Worm (Caenorhabditis elegans): ENCODE data around the gene str-208.

The str-208 gene

DNA sequence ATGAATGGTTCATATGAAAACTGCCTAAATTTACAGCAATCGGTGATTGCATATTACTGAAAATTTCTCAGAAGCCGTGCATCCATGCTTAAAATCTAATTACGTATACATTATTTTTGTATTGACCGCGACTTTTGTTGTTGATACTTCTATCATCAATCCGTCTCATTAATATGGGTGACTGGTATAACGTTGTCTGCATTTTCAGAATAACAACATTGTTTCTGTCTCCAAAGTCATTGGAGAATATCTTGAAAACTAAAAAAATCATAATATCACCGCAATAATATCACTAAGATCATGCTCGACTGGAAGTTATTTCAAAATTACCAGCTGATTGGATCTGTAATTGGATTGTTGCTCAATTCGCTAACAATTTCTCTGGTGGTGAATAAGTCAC, 5.2 kb upstream of the str-208 start, which contains the start of gene str-207:
Gene str-207, plus strand, starts transcription at position 301 of the 400 bp plus-strand sequence.
- no peak for TF ChIP-seq unc-39 (tag; optimal IDR thresholded peaks at IDR 0.05)
- TF ChIP-seq lin-38 (GFP tag; IDR thresholded peaks at IDR 0.05), result no peak
- no peak for TF ChIP-seq ceh-20 (GFP tag; IDR thresholded peaks at IDR 0.05)
- no peak for TF ChIP-seq T20F7.1 (GFP tag; optimal IDR thresholded peaks at IDR 0.05)
- TF ChIP-seq ctbp-1 (GFP tag; IDR thresholded peaks at IDR 0.05), result no peak
- TF ChIP-seq skn-1 (tag; optimal IDR thresholded peaks at IDR 0.05), result no peak
- TF ChIP-seq madf-9 (GFP tag; conservative IDR thresholded peaks at IDR 0.05), result no peak
- TF ChIP-seq nhr-102 (tag; optimal IDR thresholded peaks at IDR 0.05), result no peak
- TF ChIP-seq unc-130 (GFP tag; optimal IDR thresholded peaks at IDR 0.05), result no peak
- no peak for TF ChIP-seq snpc-1.2 (GFP tag; IDR thresholded peaks at IDR 0.05)
- no peak for TF ChIP-seq vab-7 (GFP tag; IDR thresholded peaks at IDR 0.05)
- TF ChIP-seq nhr-10 (tag; optimal IDR thresholded peaks at IDR 0.05), result no peak
- TF ChIP-seq jun-1 (tag; optimal IDR thresholded peaks at IDR 0.05), result no peak
- TF ChIP-seq nhr-25 (tag; optimal IDR thresholded peaks at IDR 0.05; ENCODE audit: borderline replicate concordance, insufficient read depth), result no peak
- no peak for TF ChIP-seq Y105C5A.15 (GFP tag; IDR thresholded peaks at IDR 0.05)
- TF ChIP-seq nhr-76 (tag; optimal IDR thresholded peaks at IDR 0.05), result no peak
- no peak for TF ChIP-seq saeg-2 (GFP tag; IDR thresholded peaks at IDR 0.05)
- no peak for TF ChIP-seq ama-1 (optimal IDR thresholded peaks at IDR 0.05)

DNA sequence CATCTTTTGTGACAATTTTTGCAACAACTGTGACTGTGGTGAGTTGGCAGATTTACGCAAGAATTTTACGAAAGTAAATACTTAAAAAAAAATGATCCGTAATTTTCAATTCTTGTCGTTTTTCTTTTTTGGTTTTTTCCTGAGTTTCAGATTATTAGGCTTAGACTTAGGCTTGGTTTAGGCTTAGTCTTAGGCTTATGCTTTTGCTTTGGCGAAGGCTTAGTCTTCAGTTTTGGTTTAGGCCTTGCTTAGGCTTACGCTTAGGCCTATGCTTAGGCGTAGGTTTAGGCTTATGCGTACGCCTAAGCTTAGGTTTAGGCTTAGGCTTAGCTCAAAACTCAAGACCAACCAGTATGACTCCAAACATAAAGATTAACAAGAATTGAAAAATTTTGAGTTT, 990 bp downstream of the str-208 start:
- TF ChIP-seq snpc-1.2 (GFP tag; IDR thresholded peaks at IDR 0.05) (no peak), zip-2 (tag; optimal IDR thresholded peaks at IDR 0.05) (no peak), aha-1 (tag) (peak; percentile 94), hif-1 (tag; optimal IDR thresholded peaks at IDR 0.05) (no peak)

DNA sequence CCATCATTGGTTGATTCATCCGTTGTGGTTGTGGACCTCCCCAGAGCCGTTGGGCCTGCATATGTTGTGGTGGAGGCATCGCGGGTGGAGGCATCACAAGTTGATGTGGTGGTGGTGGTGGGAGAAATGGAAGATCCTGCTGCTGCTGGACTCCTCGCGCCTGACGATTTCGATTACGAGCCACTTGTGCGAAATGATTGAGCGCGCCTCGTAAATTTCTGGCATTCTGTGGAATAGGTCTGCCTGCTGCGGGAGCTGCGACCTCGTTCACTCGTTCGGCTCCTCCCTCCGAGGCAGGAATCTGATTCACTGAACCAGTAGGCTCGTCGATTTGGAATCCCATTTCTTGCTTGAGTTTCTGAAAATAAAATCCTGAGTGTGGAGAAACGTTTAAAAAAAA, 4.1 kb downstream of the str-208 start:
- TF ChIP-seq sdz-12 (GFP tag; optimal IDR thresholded peaks at IDR 0.05) (no peak), set-16 (GFP tag; IDR thresholded peaks at IDR 0.05) (peak; percentile 57)

DNA sequence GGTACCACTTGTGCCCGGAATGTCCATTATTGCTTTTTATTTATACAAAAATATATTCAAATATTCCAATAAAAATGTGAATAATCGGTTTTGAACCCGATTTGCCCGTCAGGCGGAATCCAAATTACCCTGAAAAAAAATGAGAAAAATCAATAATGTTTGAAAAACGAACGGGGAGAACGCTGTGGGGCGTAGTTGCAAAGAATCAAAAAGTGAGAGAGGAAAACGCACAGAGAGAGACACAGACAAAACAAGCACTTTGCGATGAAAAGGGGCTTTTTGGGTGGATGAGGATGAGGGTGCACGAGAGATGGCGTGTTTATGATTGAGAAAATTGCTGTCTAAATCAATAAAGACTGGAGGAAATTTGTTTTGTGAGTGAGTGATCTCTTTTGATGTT, 6.3 kb downstream of the str-208 start, which contains the start of gene tam-1:
Gene tam-1, minus strand, starts transcription at position 135 of the 400 bp plus-strand sequence.
- TF ChIP-seq lin-1 (GFP tag; IDR thresholded peaks at IDR 0.05) (no peak), ceh-62 (tag; optimal IDR thresholded peaks at IDR 0.05) (no peak), zfp-3 (GFP tag; conservative IDR thresholded peaks at IDR 0.05) (no peak), hmg-1.1 (GFP tag; IDR thresholded peaks at IDR 0.05) (peak; percentile 48; the same call in 1 of the 2 replicates), mep-1 (tag; optimal IDR thresholded peaks at IDR 0.05) (peak; percentile 3), F44E2.7 (GFP tag; IDR thresholded peaks at IDR 0.05) (no peak), ceh-28 (tag; optimal IDR thresholded peaks at IDR 0.05) (peak; percentile 14), mes-2 (tag; optimal IDR thresholded peaks at IDR 0.05; ENCODE audit: poor library complexity, severe bottlenecking) (peak; percentile 42), unc-130 (GFP tag; optimal IDR thresholded peaks at IDR 0.05) (no peak), madf-9 (GFP tag; conservative IDR thresholded peaks at IDR 0.05) (no peak), lin-29 (GFP tag; IDR thresholded peaks at IDR 0.05) (no peak), lin-15B (tag; optimal IDR thresholded peaks at IDR 0.05) (no peak), zag-1 (tag; optimal IDR thresholded peaks at IDR 0.05) (no peak), ces-1 (GFP tag; optimal IDR thresholded peaks at IDR 0.05) (no peak), lsy-2 (tag; optimal IDR thresholded peaks at IDR 0.05) (no peak), F49E8.2 (tag; optimal IDR thresholded peaks at IDR 0.05; ENCODE audit: borderline replicate concordance) (no peak), ceh-32 (tag; optimal IDR thresholded peaks at IDR 0.05; ENCODE audit: poor library complexity) (no peak), nhr-25 (tag; optimal IDR thresholded peaks at IDR 0.05; ENCODE audit: borderline replicate concordance, insufficient read depth) (no peak), T26A8.4 (GFP tag; IDR thresholded peaks at IDR 0.05) (no peak), hlh-30 (tag; optimal IDR thresholded peaks at IDR 0.05; ENCODE audit: insufficient read depth) (peak; percentile 3), fkh-10 (GFP tag; optimal IDR thresholded peaks at IDR 0.05) (no peak), daf-19 (GFP tag; conservative IDR thresholded peaks at IDR 0.05) (no peak)
